Worm (Caenorhabditis elegans): ENCODE results near the gene snrp-40.1.

- TF ChIP-seq ama-1 (optimal IDR thresholded peaks at IDR 0.05) (no peak), flt-1 (GFP tag; IDR thresholded peaks at IDR 0.05) (no peak), tra-4 (tag; optimal IDR thresholded peaks at IDR 0.05) (no peak), aly-1 (tag; optimal IDR thresholded peaks at IDR 0.05) (no peak), hmbx-1 (tag; optimal IDR thresholded peaks at IDR 0.05) (no peak), tbx-11 (GFP tag; IDR thresholded peaks at IDR 0.05) (no peak), ceh-13 (GFP tag; optimal IDR thresholded peaks at IDR 0.05) (no peak), hmg-4 (GFP tag; optimal IDR thresholded peaks at IDR 0.05) (no peak)
Measured at ce11 chrX:11337095-11337494, 37.5 kb upstream of the snrp-40.1 start.
